Worm (Caenorhabditis elegans): ENCODE data around the gene glt-6.

- TF ChIP-seq skn-1 (tag; optimal IDR thresholded peaks at IDR 0.05) (no peak), elt-2 (tag; optimal IDR thresholded peaks at IDR 0.05) (no peak), mef-2 (tag; optimal IDR thresholded peaks at IDR 0.05) (no peak), unc-130 (tag; optimal IDR thresholded peaks at IDR 0.05) (no peak), unc-62 (GFP tag; optimal IDR thresholded peaks at IDR 0.05) (no peak), C34B4.2 (tag; optimal IDR thresholded peaks at IDR 0.05) (no peak)
Measured at ce11 chrIV:7456225-7456624, 47.2 kb upstream of the glt-6 start, which contains the start of gene F13B6.1.
